Fruit fly (Drosophila melanogaster) whole organism, wandering third instar larva: Measurements from ENCODE around the gene Der-2.

ENCODE experiments used
- Abd-B ChIP-seq: fragments of >200 bp; optimal IDR thresholded peaks from 2 replicates; lab custom pipeline; 2017; ENCODE audit warnings: missing biosample characterization, missing genetic modification characterization
- CG32264 ChIP-seq: fragments of 200-800 bp; sonication (Bioruptor generic); optimal IDR thresholded peaks from 2 replicates; lab custom pipeline; 2016; ENCODE audit warnings: missing biosample characterization, missing genetic modification characterization
- CG9705 ChIP-seq: fragments of 200-800 bp; sonication (Bioruptor generic); optimal IDR thresholded peaks from 2 replicates; lab custom pipeline; 2018; ENCODE audit warnings: missing biosample characterization, mild to moderate bottlenecking, missing genetic modification characterization
- CrebA ChIP-seq: fragments of 200-800 bp; sonication (Bioruptor generic); optimal IDR thresholded peaks from 2 replicates; lab custom pipeline; 2016; ENCODE audit warnings: missing biosample characterization, mild to moderate bottlenecking, missing genetic modification characterization, borderline replicate concordance
- GATAd ChIP-seq: sonication (Bioruptor generic); optimal IDR thresholded peaks from 2 replicates; lab custom pipeline; 2016; ENCODE audit warnings: missing biosample characterization, missing genetic modification characterization
- HLH106 ChIP-seq: fragments of 200-800 bp; optimal IDR thresholded peaks from 3 replicates; lab custom pipeline; 2019; ENCODE audit warnings: missing biosample characterization, mild to moderate bottlenecking, missing genetic modification characterization, moderate library complexity
- Hnf4 ChIP-seq: fragments of 200-800 bp; sonication (Bioruptor generic); optimal IDR thresholded peaks from 2 replicates; lab custom pipeline; 2016; ENCODE audit warnings: missing biosample characterization, mild to moderate bottlenecking, missing genetic modification characterization
- Hr78 ChIP-seq: fragments of >200 bp; optimal IDR thresholded peaks from 2 replicates; lab custom pipeline; 2017; ENCODE audit warnings: missing biosample characterization, missing genetic modification characterization
- Hr83 ChIP-seq: fragments of 200-300 bp; sonication (Bioruptor generic); optimal IDR thresholded peaks from 2 replicates; lab custom pipeline; 2016; ENCODE audit warnings: missing biosample characterization, mild to moderate bottlenecking, missing genetic modification characterization, moderate library complexity; ENCODE audit not compliant: poor library complexity, severe bottlenecking
- Jra ChIP-seq: sonication (Bioruptor generic); optimal IDR thresholded peaks from 2 replicates; lab custom pipeline; 2016; ENCODE audit warnings: missing biosample characterization, missing genetic modification characterization
- Mio ChIP-seq: sonication (Bioruptor generic); optimal IDR thresholded peaks from 2 replicates; lab custom pipeline; 2016; ENCODE audit warnings: missing biosample characterization, missing genetic modification characterization
- Myc ChIP-seq: fragments of >200 bp; optimal IDR thresholded peaks from 2 replicates; lab custom pipeline; 2017
- N ChIP-seq: fragments of >200 bp; optimal IDR thresholded peaks from 2 replicates; lab custom pipeline; 2018; ENCODE audit warnings: missing biosample characterization, missing external identifiers, missing genetic modification characterization
- OdsH ChIP-seq: fragments of 200-800 bp; sonication (Bioruptor generic); optimal IDR thresholded peaks from 2 replicates; lab custom pipeline; 2016; ENCODE audit warnings: missing biosample characterization, mild to moderate bottlenecking, missing genetic modification characterization
- Rel ChIP-seq, 2 experiments: fragments of 200-800 bp; sonication (Bioruptor generic) in 1 of 2; optimal IDR thresholded peaks; 2 replicates in 1 of 2; 3 replicates in 1 of 2; lab custom pipeline; 2016 to 2019; ENCODE audit warnings: mild to moderate bottlenecking in 2 of 2, missing biosample characterization in 2 of 2, missing genetic modification characterization in 2 of 2, moderate library complexity in 1 of 2
- Sp1 ChIP-seq: fragments of 200-800 bp; sonication (Bioruptor generic); optimal IDR thresholded peaks from 3 replicates; lab custom pipeline; 2019; ENCODE audit warnings: missing biosample characterization, mild to moderate bottlenecking, missing genetic modification characterization, moderate library complexity
- Vsx2 ChIP-seq: fragments of 200-300, 225-300 bp; sonication (Bioruptor generic); optimal IDR thresholded peaks from 2 replicates; lab custom pipeline; 2018; ENCODE audit warnings: missing biosample characterization, missing genetic modification characterization; ENCODE audit not compliant: partially characterized antibody
- br ChIP-seq: fragments of 200-800 bp; sonication (Bioruptor generic); optimal IDR thresholded peaks from 2 replicates; lab custom pipeline; 2016; ENCODE audit warnings: missing biosample characterization, missing genetic modification characterization
- brk ChIP-seq: fragments of 200-800 bp; sonication (Bioruptor generic); optimal IDR thresholded peaks from 2 replicates; lab custom pipeline; 2016; ENCODE audit warnings: missing biosample characterization, mild to moderate bottlenecking, missing genetic modification characterization
- dl ChIP-seq, 2 experiments: fragments of 175-275, 200-275 bp in 1 of 2; fragments of 200-275 bp in 1 of 2; sonication (Bioruptor generic); optimal IDR thresholded peaks; lab custom pipeline; 2018; ENCODE audit warnings: mild to moderate bottlenecking in 2 of 2, missing biosample characterization in 2 of 2, missing genetic modification characterization in 2 of 2, moderate library complexity in 2 of 2; ENCODE audit not compliant: partially characterized antibody in 2 of 2, insufficient read depth in 1 of 2
- dmrt93B ChIP-seq: fragments of 200-800 bp; sonication (Bioruptor generic); optimal IDR thresholded peaks from 2 replicates; lab custom pipeline; 2018; ENCODE audit warnings: missing biosample characterization, mild to moderate bottlenecking, missing genetic modification characterization
- dsf ChIP-seq: sonication (Bioruptor generic); optimal IDR thresholded peaks from 2 replicates; lab custom pipeline; 2016; ENCODE audit warnings: missing biosample characterization, missing genetic modification characterization, borderline replicate concordance
- ey ChIP-seq: fragments of 200-800 bp; sonication (Bioruptor generic); optimal IDR thresholded peaks from 2 replicates; lab custom pipeline; 2016; ENCODE audit warnings: missing biosample characterization, missing genetic modification characterization
- foxo ChIP-seq, 2 experiments: fragments of 200-800 bp; sonication (Bioruptor generic); optimal IDR thresholded peaks; 2 replicates in 1 of 2; 3 replicates in 1 of 2; lab custom pipeline; 2016 to 2017; ENCODE audit warnings: missing biosample characterization in 2 of 2, missing genetic modification characterization in 2 of 2
- h ChIP-seq: fragments of 200-800 bp; sonication (Bioruptor generic); optimal IDR thresholded peaks from 3 replicates; lab custom pipeline; 2016; ENCODE audit warnings: missing biosample characterization, mild to moderate bottlenecking, missing genetic modification characterization
- lola ChIP-seq: fragments of >200 bp; optimal IDR thresholded peaks from 2 replicates; lab custom pipeline; 2017; ENCODE audit warnings: missing biosample characterization, missing genetic modification characterization
- psq ChIP-seq: fragments of 200-800 bp; sonication (Bioruptor generic); optimal IDR thresholded peaks from 3 replicates; lab custom pipeline; 2017; ENCODE audit warnings: missing biosample characterization, mild to moderate bottlenecking, missing genetic modification characterization, moderate library complexity
- rgr ChIP-seq: fragments of 200-800 bp; sonication (Bioruptor generic); optimal IDR thresholded peaks from 3 replicates; lab custom pipeline; 2016; ENCODE audit warnings: missing biosample characterization, mild to moderate bottlenecking, missing genetic modification characterization
- sage ChIP-seq: fragments of 200-800 bp; sonication (Bioruptor generic); optimal IDR thresholded peaks from 2 replicates; lab custom pipeline; 2016; ENCODE audit warnings: missing biosample characterization, mild to moderate bottlenecking, missing genetic modification characterization
- sv ChIP-seq: fragments of 200-800 bp; sonication (Bioruptor generic); optimal IDR thresholded peaks from 3 replicates; lab custom pipeline; 2016; ENCODE audit warnings: missing biosample characterization, missing genetic modification characterization
- tai ChIP-seq: sonication (Bioruptor generic); optimal IDR thresholded peaks from 2 replicates; lab custom pipeline; 2016; ENCODE audit warnings: missing biosample characterization, missing genetic modification characterization
- usp ChIP-seq: fragments of >200 bp; optimal IDR thresholded peaks from 2 replicates; lab custom pipeline; 2017; ENCODE audit warnings: missing biosample characterization, missing genetic modification characterization
- woc ChIP-seq: sonication (Bioruptor generic); optimal IDR thresholded peaks from 2 replicates; lab custom pipeline; 2016; ENCODE audit warnings: missing biosample characterization, mild to moderate bottlenecking, missing genetic modification characterization

Gene Der-2

DNA sequence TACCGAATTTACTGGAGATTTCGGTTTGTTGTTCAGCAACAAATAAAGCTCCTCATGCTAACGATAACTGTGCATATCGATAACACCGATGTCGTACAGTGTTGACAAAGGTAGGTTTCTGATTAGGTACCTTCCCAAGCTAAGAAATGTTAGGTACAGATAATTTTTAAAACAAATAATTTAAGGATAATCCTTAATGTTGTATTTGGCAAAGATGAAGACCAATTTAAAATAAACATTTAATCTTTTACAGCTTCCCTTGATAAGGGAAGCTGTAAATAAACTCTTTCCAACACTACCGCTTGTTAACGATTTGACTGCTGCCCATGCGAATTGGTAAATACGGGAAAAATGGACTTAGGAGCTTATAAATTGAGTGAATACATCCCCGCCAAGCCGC lies 41.1 kb downstream of the Der-2 start, which contains the start of the genes Ttc1 and CG14882 (continued):
- TF ChIP-seq CrebA (GFP tag; lab: Kevin White, UChicago) (no peak), h (GFP tag; lab: Kevin White, UChicago) (peak; percentile 93), dmrt93B (GFP tag; lab: Kevin White, UChicago) (no peak), Hnf4 (GFP tag; lab: Kevin White, UChicago) (no peak), Sp1 (GFP tag; lab: Kevin White, UChicago) (peak; percentile 75), Myc (lab: Kevin White, UChicago) (peak; percentile 80), Rel (GFP tag; optimal IDR thresholded peaks at IDR 0.05; lab: Kevin White, UChicago) (no peak), Rel (tag; optimal IDR thresholded peaks at IDR 0.05; lab: Kevin White, UChicago) (peak; percentile 24), br (GFP tag; lab: Kevin White, UChicago) (peak; percentile 92), OdsH (peak; percentile 91), psq (GFP tag; lab: Kevin White, UChicago) (peak; percentile 83), CG32264 (peak; percentile 56), Hr83 (GFP tag; lab: Kevin White, UChicago) (no peak)

DNA sequence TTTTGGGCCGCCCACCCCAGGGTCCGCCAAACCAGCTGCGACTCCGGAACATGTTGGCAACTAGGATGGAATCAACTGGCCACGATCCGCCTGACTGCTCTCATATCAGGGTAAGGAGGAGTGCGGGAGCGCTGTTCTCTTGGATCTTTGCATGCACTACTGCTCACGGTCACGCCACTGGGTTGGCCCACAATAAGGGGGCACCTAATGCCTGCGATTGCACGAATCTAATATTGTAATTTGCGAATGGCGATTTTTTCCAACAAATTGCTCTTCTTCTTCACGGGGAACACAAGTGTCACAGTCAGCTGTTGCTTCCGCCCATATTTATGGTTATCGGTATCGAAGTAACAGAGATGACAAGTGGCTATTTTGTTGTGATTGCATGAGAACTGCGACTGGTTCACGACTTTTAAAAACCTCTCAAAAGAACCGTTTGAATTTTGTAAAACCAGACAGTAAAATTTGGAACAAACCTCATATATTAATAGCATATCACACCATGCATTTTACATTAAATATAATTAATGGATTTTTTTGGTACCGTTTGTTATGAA lies 42.6 kb downstream of the Der-2 start, which contains the start of gene ema:
Gene ema (minus strand): TSS at position 295 of the 557 bp plus-strand sequence.
- TF ChIP-seq Rel (GFP tag; optimal IDR thresholded peaks at IDR 0.05; lab: Kevin White, UChicago) (no peak), Rel (tag; optimal IDR thresholded peaks at IDR 0.05; lab: Kevin White, UChicago) (peak; percentile 45), GATAd (no peak), tai (GFP tag; lab: Kevin White, UChicago) (no peak), ey (GFP tag; lab: Kevin White, UChicago) (peak; percentile 6), Myc (lab: Kevin White, UChicago) (peak; percentile 28), foxo (GFP tag; optimal IDR thresholded peaks at IDR 0.05; lab: Kevin White, UChicago) (peak in 1 of 2 experiments; percentile 36), Abd-B (GFP tag; lab: Kevin White, UChicago) (no peak), Jra (GFP tag; lab: Kevin White, UChicago) (no peak), Vsx2 (GFP tag; lab: Kevin White, UChicago) (no peak), HLH106 (tag; lab: Kevin White, UChicago) (peak; percentile 37), Hr83 (GFP tag; lab: Kevin White, UChicago) (peak; percentile 50), Sp1 (GFP tag; lab: Kevin White, UChicago) (peak; percentile 12), lola (GFP tag; lab: Kevin White, UChicago) (no peak), CG9705 (GFP tag; lab: Kevin White, UChicago) (peak; percentile 27), Hr78 (GFP tag; lab: Kevin White, UChicago) (no peak), psq (GFP tag; lab: Kevin White, UChicago) (no peak), sage (GFP tag; lab: Kevin White, UChicago) (no peak), woc (GFP tag; lab: Kevin White, UChicago) (peak; percentile 79), usp (GFP tag; lab: Kevin White, UChicago) (no peak), sv (peak; percentile 9), rgr (GFP tag; lab: Kevin White, UChicago) (peak; percentile 16), dsf (no peak), brk (no peak)

DNA sequence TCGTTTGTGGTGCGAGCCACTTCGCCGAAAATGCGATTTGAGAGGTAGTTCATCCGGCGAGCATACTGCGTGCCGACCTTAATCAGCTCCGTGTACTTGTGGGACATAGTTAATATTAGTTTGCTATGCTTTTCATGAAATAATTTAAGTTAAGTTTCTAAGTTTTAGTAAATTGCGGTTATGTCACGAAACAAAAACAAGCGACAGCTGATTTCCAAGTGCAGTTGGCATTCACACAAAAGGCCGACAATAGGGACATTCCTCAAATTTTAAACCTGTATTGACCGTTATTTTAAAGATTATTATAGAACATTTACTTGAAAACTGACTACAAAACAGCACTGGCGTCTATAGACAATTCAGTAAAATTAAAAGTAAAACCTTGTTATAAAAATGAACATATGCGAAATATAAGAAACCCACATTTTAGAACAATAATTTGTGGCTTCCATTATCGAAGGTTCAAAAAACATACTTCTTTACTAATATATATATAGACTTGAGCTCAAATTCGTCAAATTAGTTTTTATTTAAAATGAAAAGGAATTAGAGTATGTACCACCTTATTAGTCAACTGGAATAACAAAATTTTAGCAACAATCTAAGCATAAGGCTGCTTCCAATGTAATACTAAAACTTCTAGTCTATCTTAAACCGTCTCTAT lies 47.5 kb downstream of the Der-2 start, which contains the start of gene mRpS33:
Gene mRpS33 (minus strand): TSS at position 224 of the 664 bp plus-strand sequence.
- TF ChIP-seq Hr78 (GFP tag; lab: Kevin White, UChicago) (no peak), dl (GFP tag; optimal IDR thresholded peaks at IDR 0.05; lab: Kevin White, UChicago; ENCODE audit: insufficient read depth in 1 of 2, partially characterized antibody in 2 of 2) (no peak), CG32264 (no peak), N (no peak), rgr (GFP tag; lab: Kevin White, UChicago) (no peak), Rel (GFP tag; optimal IDR thresholded peaks at IDR 0.05; lab: Kevin White, UChicago) (no peak), Rel (tag; optimal IDR thresholded peaks at IDR 0.05; lab: Kevin White, UChicago) (no peak), lola (GFP tag; lab: Kevin White, UChicago) (no peak), Mio (GFP tag; lab: Kevin White, UChicago) (no peak), Hnf4 (GFP tag; lab: Kevin White, UChicago) (no peak), psq (GFP tag; lab: Kevin White, UChicago) (no peak), Hr83 (GFP tag; lab: Kevin White, UChicago) (no peak), Jra (GFP tag; lab: Kevin White, UChicago) (no peak), woc (GFP tag; lab: Kevin White, UChicago) (no peak), CG9705 (GFP tag; lab: Kevin White, UChicago) (no peak), dmrt93B (GFP tag; lab: Kevin White, UChicago) (no peak)
